Worm (Caenorhabditis elegans): ENCODE data around the gene K10H10.12.

Gene K10H10.12

DNA sequence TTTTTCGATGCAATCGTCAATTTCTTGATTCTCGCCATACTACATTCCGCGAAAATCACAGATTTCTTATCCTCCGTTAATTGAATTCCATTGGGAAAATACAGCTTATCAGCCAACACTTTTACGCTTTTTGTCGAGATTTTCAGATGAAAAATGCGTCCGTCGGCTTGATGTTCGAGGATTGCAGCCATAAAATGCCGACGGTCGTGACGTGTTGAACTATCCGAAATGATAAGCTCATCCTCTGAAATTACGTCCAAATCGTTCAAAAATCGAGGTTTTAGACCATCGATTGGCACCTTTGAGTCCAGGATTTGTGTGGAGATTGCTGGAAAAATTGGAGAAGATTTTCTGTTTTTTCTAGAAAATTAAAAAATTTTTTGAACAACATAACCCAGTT is 21.0 kb upstream of the K10H10.12 start:
- no peak for TF ChIP-seq scrt-1 (GFP tag; IDR thresholded peaks at IDR 0.05)
- no peak for TF ChIP-seq tbx-37 (GFP tag; conservative IDR thresholded peaks at IDR 0.05)
- no peak for TF ChIP-seq hmbx-1 (tag; optimal IDR thresholded peaks at IDR 0.05)
- TF ChIP-seq ets-7 (tag; optimal IDR thresholded peaks at IDR 0.05) = no peak
- no peak for TF ChIP-seq F13C5.2 (tag; optimal IDR thresholded peaks at IDR 0.05)
- no peak for TF ChIP-seq B0310.2 (tag; optimal IDR thresholded peaks at IDR 0.05)
- TF ChIP-seq sea-1 (GFP tag; conservative IDR thresholded peaks at IDR 0.05) = no peak
- no peak for TF ChIP-seq flt-1 (GFP tag; IDR thresholded peaks at IDR 0.05)
- TF ChIP-seq ceh-13 (GFP tag; optimal IDR thresholded peaks at IDR 0.05) = no peak

DNA sequence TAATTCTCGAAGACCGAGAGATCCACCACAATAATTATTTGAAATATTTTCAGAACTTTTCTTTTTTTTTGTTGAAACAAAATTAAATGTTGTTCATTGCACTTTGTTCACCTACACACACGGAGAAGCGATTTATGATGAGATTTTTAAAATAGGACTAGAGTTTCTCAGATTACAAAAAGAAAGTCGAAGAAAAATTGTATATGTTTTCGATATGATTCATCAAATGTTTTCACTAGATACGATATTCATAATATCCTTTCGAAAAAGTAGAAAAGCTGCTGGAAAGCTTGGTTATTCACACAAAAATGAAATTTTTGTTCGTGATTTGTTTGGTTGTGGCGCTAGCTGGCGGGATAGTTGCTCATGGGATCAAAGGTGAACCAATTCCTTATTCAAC is 18.9 kb upstream of the K10H10.12 start, which contains the start of gene F57C2.4:
TSS of gene F57C2.4 (plus strand) at position 301 of the 400 bp plus-strand sequence.
- TF ChIP-seq pes-1 (GFP tag; IDR thresholded peaks at IDR 0.05) = no peak

DNA sequence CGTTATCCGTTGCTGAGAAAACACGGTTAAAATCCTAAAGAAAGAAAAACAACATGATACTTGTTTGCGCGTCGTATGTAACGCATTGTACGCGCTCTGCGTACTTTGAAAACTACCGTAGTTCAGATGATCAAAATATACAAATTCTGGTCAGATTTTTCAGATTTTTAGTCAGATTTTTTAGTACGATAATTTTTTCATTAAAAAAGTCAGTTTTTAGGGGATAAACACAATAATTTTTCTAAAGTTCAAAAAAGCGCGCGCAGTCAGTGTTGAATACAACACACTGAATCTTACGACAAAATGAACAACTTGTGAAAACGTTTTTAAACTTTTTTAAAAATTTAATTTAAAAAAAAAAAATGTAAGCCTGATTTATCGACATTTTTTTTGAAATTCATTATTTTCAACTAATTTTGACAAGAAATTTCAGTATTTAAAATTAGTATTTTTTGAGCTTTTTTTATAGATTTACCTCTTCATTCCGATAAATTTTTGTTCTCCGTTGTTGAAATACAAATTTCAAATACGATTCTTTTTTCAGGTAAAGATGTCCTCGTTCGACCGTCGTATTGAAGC is 17.6 kb upstream of the K10H10.12 start, which contains the start of gene pot-2:
TSS of gene pot-2 (plus strand) at position 529 of the 579 bp plus-strand sequence.
- TF ChIP-seq ceh-36 (tag; optimal IDR thresholded peaks at IDR 0.05) (no peak), F13C5.2 (tag; optimal IDR thresholded peaks at IDR 0.05) (no peak), flt-1 (GFP tag; IDR thresholded peaks at IDR 0.05) (no peak), B0310.2 (tag; optimal IDR thresholded peaks at IDR 0.05) (no peak), ama-1 (optimal IDR thresholded peaks at IDR 0.05) (no peak), tbx-11 (GFP tag; IDR thresholded peaks at IDR 0.05) (no peak)

DNA sequence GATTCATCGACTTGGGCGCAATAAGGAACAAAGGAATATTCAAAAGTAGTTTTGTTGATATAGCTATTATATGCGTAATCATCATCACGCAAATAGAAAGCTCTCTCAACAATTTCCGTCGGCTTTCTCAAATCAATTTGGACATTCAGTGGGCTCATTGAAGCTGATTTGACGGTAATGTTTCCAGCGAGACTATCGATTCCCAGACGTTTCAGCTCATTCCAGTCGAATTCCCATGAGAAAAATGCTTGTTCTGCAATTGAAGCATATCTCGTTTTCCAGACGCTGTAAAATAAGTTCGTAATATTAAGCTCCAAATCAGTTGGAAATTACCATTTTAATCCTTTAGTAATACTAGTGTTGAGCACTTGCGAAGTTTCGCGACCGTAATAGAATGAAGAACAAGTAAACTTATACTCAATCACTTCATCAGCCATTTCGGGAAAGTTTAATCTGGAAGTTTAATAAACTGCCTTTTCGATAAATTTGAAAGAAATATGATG is 17.0 kb upstream of the K10H10.12 start, which contains the start of gene btb-20:
TSS of gene btb-20 (minus strand) at position 453 of the 503 bp plus-strand sequence.
- TF ChIP-seq tbx-11 (GFP tag; IDR thresholded peaks at IDR 0.05) (no peak), aly-1 (tag; optimal IDR thresholded peaks at IDR 0.05) (no peak), scrt-1 (GFP tag; IDR thresholded peaks at IDR 0.05) (no peak), tra-4 (tag; optimal IDR thresholded peaks at IDR 0.05) (no peak), ama-1 (optimal IDR thresholded peaks at IDR 0.05) (no peak), tbx-37 (GFP tag; conservative IDR thresholded peaks at IDR 0.05) (no peak), hmbx-1 (tag; optimal IDR thresholded peaks at IDR 0.05) (no peak), sea-1 (GFP tag; conservative IDR thresholded peaks at IDR 0.05) (no peak), ets-7 (tag; optimal IDR thresholded peaks at IDR 0.05) (no peak)

DNA sequence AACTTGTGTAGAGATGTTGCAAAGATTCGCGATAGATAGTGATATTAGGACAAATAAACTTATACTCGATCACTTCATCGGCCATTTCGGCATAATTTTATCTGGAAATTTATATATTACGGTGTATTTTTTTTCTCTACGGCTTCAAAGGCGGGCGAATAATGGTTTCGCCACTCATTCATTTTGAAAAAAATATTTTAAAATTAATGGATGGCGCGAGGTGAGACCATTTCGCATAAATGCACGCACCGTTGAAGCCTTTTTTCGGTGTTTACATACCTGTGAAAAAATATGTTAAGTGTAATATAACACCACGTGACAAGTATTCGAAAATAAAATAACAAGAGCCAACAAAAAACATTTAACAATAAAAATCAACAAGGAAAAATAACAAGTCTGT is 15.9 kb upstream of the K10H10.12 start, which contains the start of gene btb-19:
TSS of gene btb-19 (minus strand) at position 101 of the 400 bp plus-strand sequence.
- TF ChIP-seq hmg-4 (GFP tag; optimal IDR thresholded peaks at IDR 0.05) (no peak), ets-7 (tag; optimal IDR thresholded peaks at IDR 0.05) (no peak), aly-1 (tag; optimal IDR thresholded peaks at IDR 0.05) (no peak), tbx-37 (GFP tag; conservative IDR thresholded peaks at IDR 0.05) (no peak), pes-1 (GFP tag; IDR thresholded peaks at IDR 0.05) (no peak), B0310.2 (tag; optimal IDR thresholded peaks at IDR 0.05) (no peak), flt-1 (GFP tag; IDR thresholded peaks at IDR 0.05) (no peak), hnd-1 (tag; optimal IDR thresholded peaks at IDR 0.05) (no peak), F13C5.2 (tag; optimal IDR thresholded peaks at IDR 0.05) (no peak), tra-4 (tag; optimal IDR thresholded peaks at IDR 0.05) (no peak), scrt-1 (GFP tag; IDR thresholded peaks at IDR 0.05) (no peak)

DNA sequence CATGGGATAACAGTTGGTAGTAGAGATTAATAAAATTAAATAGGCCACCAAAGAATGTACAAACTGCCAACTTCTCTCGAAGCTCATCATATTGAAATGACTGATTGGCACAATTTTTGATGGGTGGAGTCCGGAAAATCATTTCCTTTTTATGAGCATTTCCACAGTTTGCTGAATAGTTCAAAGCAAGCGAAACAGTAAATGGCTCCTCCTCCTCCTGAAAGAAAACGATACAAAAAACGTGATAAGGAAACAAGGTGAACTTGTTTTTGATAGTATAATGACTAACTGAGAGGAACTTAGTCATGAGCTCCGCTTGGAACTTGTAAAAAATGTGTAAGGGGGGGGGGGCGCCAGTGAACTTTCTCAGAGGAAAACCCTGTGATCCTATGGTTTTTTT is 8.9 kb upstream of the K10H10.12 start, which contains the start of gene K10H10.9:
TSS of gene K10H10.9 (minus strand) at position 101 of the 400 bp plus-strand sequence.
- no peak for TF ChIP-seq ceh-13 (GFP tag; optimal IDR thresholded peaks at IDR 0.05)
- TF ChIP-seq pes-1 (GFP tag; IDR thresholded peaks at IDR 0.05) = no peak
- TF ChIP-seq ama-1 (optimal IDR thresholded peaks at IDR 0.05) = no peak
- no peak for TF ChIP-seq scrt-1 (GFP tag; IDR thresholded peaks at IDR 0.05)

DNA sequence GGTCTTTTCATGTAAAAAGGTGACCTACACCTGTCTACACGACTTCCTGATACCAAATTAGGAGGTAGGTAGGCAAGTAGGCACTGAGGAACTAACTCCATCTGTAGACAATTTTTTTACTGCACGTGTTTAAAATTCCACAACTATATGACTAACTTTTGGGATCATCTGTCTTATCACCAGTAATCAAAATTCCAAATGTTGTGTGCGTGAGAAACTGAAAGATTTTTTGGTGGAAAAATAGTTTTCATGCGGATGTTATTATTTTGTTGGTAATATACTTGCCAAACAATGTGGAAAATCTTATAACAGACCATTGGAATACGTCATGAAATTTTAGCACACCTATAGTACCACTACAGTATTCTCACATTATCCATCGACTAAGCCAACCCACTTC is 5.0 kb upstream of the K10H10.12 start, which contains the start of gene K10H10.13:
TSS of gene K10H10.13 (minus strand) at position 101 of the 400 bp plus-strand sequence.
- TF ChIP-seq scrt-1 (GFP tag; IDR thresholded peaks at IDR 0.05) (no peak), pes-1 (GFP tag; IDR thresholded peaks at IDR 0.05) (no peak), ama-1 (optimal IDR thresholded peaks at IDR 0.05) (no peak), ets-7 (tag; optimal IDR thresholded peaks at IDR 0.05) (no peak), tbx-37 (GFP tag; conservative IDR thresholded peaks at IDR 0.05) (no peak), B0310.2 (tag; optimal IDR thresholded peaks at IDR 0.05) (no peak), flt-1 (GFP tag; IDR thresholded peaks at IDR 0.05) (no peak), ceh-13 (GFP tag; optimal IDR thresholded peaks at IDR 0.05) (no peak), tbx-11 (GFP tag; IDR thresholded peaks at IDR 0.05) (no peak), hnd-1 (tag; optimal IDR thresholded peaks at IDR 0.05) (no peak)

DNA sequence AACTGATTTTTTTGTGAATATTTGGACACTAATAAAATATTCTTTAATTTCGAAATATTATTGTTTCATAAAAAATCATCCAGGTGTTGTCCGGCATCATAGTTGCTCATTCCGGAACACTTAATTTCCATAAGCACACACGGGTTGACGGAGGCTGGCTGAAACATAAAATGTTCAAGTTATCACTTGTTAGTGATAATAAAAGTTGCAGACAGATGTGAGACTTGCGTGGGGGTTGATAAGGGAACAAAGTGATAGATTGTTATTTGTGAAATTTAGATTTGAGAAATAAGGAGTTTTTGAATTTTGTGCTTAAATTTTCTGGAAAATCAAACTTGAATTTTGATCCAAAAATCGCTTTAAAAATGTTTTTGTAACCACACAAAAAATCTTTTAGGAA is 4.0 kb upstream of the K10H10.12 start:
- no peak for TF ChIP-seq F13C5.2 (tag; optimal IDR thresholded peaks at IDR 0.05)
- no peak for TF ChIP-seq hmg-4 (GFP tag; optimal IDR thresholded peaks at IDR 0.05)
- TF ChIP-seq B0310.2 (tag; optimal IDR thresholded peaks at IDR 0.05) = no peak
- TF ChIP-seq hnd-1 (tag; optimal IDR thresholded peaks at IDR 0.05) = no peak
- no peak for TF ChIP-seq sea-1 (GFP tag; conservative IDR thresholded peaks at IDR 0.05)
- TF ChIP-seq pes-1 (GFP tag; IDR thresholded peaks at IDR 0.05) = no peak
- no peak for TF ChIP-seq ama-1 (optimal IDR thresholded peaks at IDR 0.05)
- no peak for TF ChIP-seq hmbx-1 (tag; optimal IDR thresholded peaks at IDR 0.05)
- TF ChIP-seq ceh-36 (tag; optimal IDR thresholded peaks at IDR 0.05) = no peak
- TF ChIP-seq scrt-1 (GFP tag; IDR thresholded peaks at IDR 0.05) = no peak
- TF ChIP-seq tbx-37 (GFP tag; conservative IDR thresholded peaks at IDR 0.05) = no peak
- no peak for TF ChIP-seq tra-4 (tag; optimal IDR thresholded peaks at IDR 0.05)
- no peak for TF ChIP-seq ceh-13 (GFP tag; optimal IDR thresholded peaks at IDR 0.05)
- no peak for TF ChIP-seq tbx-11 (GFP tag; IDR thresholded peaks at IDR 0.05)
- TF ChIP-seq aly-1 (tag; optimal IDR thresholded peaks at IDR 0.05) = no peak
- no peak for TF ChIP-seq flt-1 (GFP tag; IDR thresholded peaks at IDR 0.05)

All from whole organism, early embryonic.